Fruit fly (Drosophila melanogaster) ovary, adult (tissue): ENCODE results near the gene CG43731.

Experiments
- CG17801 ChIP-seq: fragments of 200-800 bp; optimal IDR thresholded peaks from 2 replicates; lab custom pipeline; 2019; ENCODE audit warnings: missing biosample characterization, mild to moderate bottlenecking, missing genetic modification characterization, moderate library complexity; ENCODE audit not compliant: partially characterized antibody

The CG43731 gene

dm6 chr2L:19101744-19102143 is at the start of gene CG43731, which contains the start of gene CG17344:
CG43731 (plus strand) TSS chr2L:19102044.
CG17344 (plus strand) TSS chr2L:19102044.
- TF ChIP-seq CG17801 (GFP tag; lab: Kevin White, UChicago) = no peak

dm6 chr2L:19053860-19054515 is 47.9 kb upstream of the CG43731 start, which contains the start of gene CG10492:
CG10492 (plus strand) TSS chr2L:19054078.
- TF ChIP-seq CG17801 (GFP tag; lab: Kevin White, UChicago) = no peak

dm6 chr2L:19054516-19054887 is 47.3 kb upstream of the CG43731 start:
- no peak for TF ChIP-seq CG17801 (GFP tag; lab: Kevin White, UChicago)

- TF ChIP-seq CG17801 (GFP tag; lab: Kevin White, UChicago) = no peak
Measured at dm6 chr2L:19057799-19058198, 44.0 kb upstream of the CG43731 start.

dm6 chr2L:19058916-19059315 is 42.9 kb upstream of the CG43731 start, which contains the start of gene Phlpp:
Phlpp (plus strand) TSS chr2L:19059129.
- TF ChIP-seq CG17801 (GFP tag; lab: Kevin White, UChicago) = no peak

- no peak for TF ChIP-seq CG17801 (GFP tag; lab: Kevin White, UChicago)
Measured at dm6 chr2L:19063090-19063692, 38.7 kb upstream of the CG43731 start, which contains the start of gene Dus4. Dus4 (plus strand) TSS chr2L:19063295.

dm6 chr2L:19064706-19065105 is 37.1 kb upstream of the CG43731 start, which contains the start of gene CG17343:
CG17343 (plus strand) TSS chr2L:19064929.
- TF ChIP-seq CG17801 (GFP tag; lab: Kevin White, UChicago) = peak; percentile 13

dm6 chr2L:19068393-19068792 is 33.5 kb upstream of the CG43731 start:
- TF ChIP-seq CG17801 (GFP tag; lab: Kevin White, UChicago) = no peak

- no peak for TF ChIP-seq CG17801 (GFP tag; lab: Kevin White, UChicago)
Measured at dm6 chr2L:19069548-19070145, 32.2 kb upstream of the CG43731 start, which contains the start of gene CG10702. CG10702 (minus strand) TSS chr2L:19069851.

dm6 chr2L:19071713-19072112 is 30.1 kb upstream of the CG43731 start:
- TF ChIP-seq CG17801 (GFP tag; lab: Kevin White, UChicago) = no peak

dm6 chr2L:19074099-19074828 is 27.6 kb upstream of the CG43731 start, which contains the start of gene CG17572:
CG17572 (minus strand) TSS chr2L:19074149.
- no peak for TF ChIP-seq CG17801 (GFP tag; lab: Kevin White, UChicago)

dm6 chr2L:19078928-19079327 is 22.9 kb upstream of the CG43731 start, which contains the start of gene CG10700:
CG10700 (minus strand) TSS chr2L:19079028.
- no peak for TF ChIP-seq CG17801 (GFP tag; lab: Kevin White, UChicago)

- no peak for TF ChIP-seq CG17801 (GFP tag; lab: Kevin White, UChicago)
Measured at dm6 chr2L:19079742-19080141, 22.1 kb upstream of the CG43731 start.

- no peak for TF ChIP-seq CG17801 (GFP tag; lab: Kevin White, UChicago)
Measured at dm6 chr2L:19083320-19083764, 18.5 kb upstream of the CG43731 start.

dm6 chr2L:19088895-19089294 is 12.9 kb upstream of the CG43731 start:
- no peak for TF ChIP-seq CG17801 (GFP tag; lab: Kevin White, UChicago)
